Worm (Caenorhabditis elegans) whole organism, young adult: Measurements from ENCODE around the gene F14F8.14.

Experiments
- B0261.1 ChIP-seq: sonication (generic microtip); optimal IDR thresholded peaks from 2 replicates; lab custom pipeline; 2016; ENCODE audit warnings: mild to moderate bottlenecking, missing genetic modification characterization, moderate library complexity, missing compliant biosample characterization
- D2030.7 ChIP-seq: fragments of 200-800 bp; sonication (Bioruptor generic); IDR thresholded peaks from 2 replicates; pipeline ENCODE4 v1.3.6; 2022; ENCODE audit warnings: missing genetic modification reagents, missing genetic modification characterization, missing compliant biosample characterization
- F10E7.11 ChIP-seq: sonication (generic microtip); optimal IDR thresholded peaks from 2 replicates; lab custom pipeline; 2017; ENCODE audit warnings: mild to moderate bottlenecking, missing genetic modification characterization, moderate library complexity, missing compliant biosample characterization
- F23B12.7 ChIP-seq: sonication (generic microtip); optimal IDR thresholded peaks from 2 replicates; lab custom pipeline; 2017; ENCODE audit warnings: missing genetic modification characterization, mild to moderate bottlenecking, missing compliant biosample characterization, antibody characterized with exemption, moderate library complexity; ENCODE audit not compliant: insufficient read depth
- F39B2.1 ChIP-seq: fragments of 200-800 bp; sonication (Bioruptor generic); IDR thresholded peaks from 2 replicates; pipeline ENCODE4 v1.3.6; 2022; ENCODE audit warnings: missing genetic modification reagents, missing genetic modification characterization, missing compliant biosample characterization
- F52B5.7 ChIP-seq: sonication (generic microtip); optimal IDR thresholded peaks from 2 replicates; lab custom pipeline; 2016; ENCODE audit warnings: mild to moderate bottlenecking, missing genetic modification characterization, missing compliant biosample characterization
- T07F8.4 ChIP-seq: sonication (generic microtip); optimal IDR thresholded peaks from 2 replicates; lab custom pipeline; 2016; ENCODE audit warnings: mild to moderate bottlenecking, missing genetic modification characterization, moderate library complexity, missing compliant biosample characterization
- T26A5.8 ChIP-seq: sonication (generic microtip); optimal IDR thresholded peaks from 2 replicates; lab custom pipeline; 2016; ENCODE audit warnings: missing genetic modification characterization, missing compliant biosample characterization
- Y53F4B.3 ChIP-seq: fragments of 200-800 bp; sonication (Bioruptor generic); IDR thresholded peaks from 2 replicates; pipeline ENCODE4 v1.3.6; 2022; ENCODE audit warnings: missing genetic modification reagents, missing genetic modification characterization, missing compliant biosample characterization
- Y53G8AR.9 ChIP-seq: fragments of 200-800 bp; sonication (Bioruptor generic); conservative IDR thresholded peaks from 2 replicates; pipeline ENCODE4 v1.3.6; 2022; ENCODE audit warnings: missing genetic modification reagents, missing genetic modification characterization, missing compliant biosample characterization
- Y95B8A.8 ChIP-seq: fragments of 200-800 bp; sonication (Bioruptor generic); IDR thresholded peaks from 2 replicates; pipeline ENCODE4 v1.3.6; 2022; ENCODE audit warnings: missing genetic modification reagents, missing genetic modification characterization, missing compliant biosample characterization
- aptf-3 ChIP-seq: fragments of 200-800 bp; sonication (Bioruptor generic); IDR thresholded peaks from 2 replicates; pipeline ENCODE4 v1.3.6; 2022; ENCODE audit warnings: missing genetic modification characterization, missing compliant biosample characterization
- atf-7 ChIP-seq: sonication (generic microtip); optimal IDR thresholded peaks from 2 replicates; lab custom pipeline; 2017; ENCODE audit warnings: mild to moderate bottlenecking, missing genetic modification characterization, missing compliant biosample characterization
- attf-3 ChIP-seq: fragments of 200-800 bp; sonication (Bioruptor generic); conservative IDR thresholded peaks from 2 replicates; pipeline ENCODE4 v1.3.6; 2022; ENCODE audit warnings: missing genetic modification reagents, missing genetic modification characterization, missing compliant biosample characterization
- attf-6 ChIP-seq: fragments of 200-800 bp; sonication (Bioruptor generic); IDR thresholded peaks from 2 replicates; pipeline ENCODE4 v1.3.6; 2022; ENCODE audit warnings: missing genetic modification reagents, missing genetic modification characterization, missing compliant biosample characterization
- bed-1 ChIP-seq: fragments of 200-800 bp; sonication (Bioruptor generic); IDR thresholded peaks from 2 replicates; pipeline ENCODE4 v1.3.6; 2022; ENCODE audit warnings: missing genetic modification reagents, missing genetic modification characterization, missing compliant biosample characterization
- cebp-1 ChIP-seq, 2 experiments: fragments of 200-800 bp in 1 of 2; sonication (Bioruptor generic) in 1 of 2; sonication (generic microtip) in 1 of 2; IDR thresholded peaks in 1 of 2; optimal IDR thresholded peaks in 1 of 2; 2 replicates each; pipeline versions ENCODE4 v1.3.6 to Lab custom; 2017 to 2022; ENCODE audit warnings: missing compliant biosample characterization in 2 of 2, missing genetic modification characterization in 2 of 2, mild to moderate bottlenecking in 1 of 2, missing genetic modification reagents in 1 of 2, moderate library complexity in 1 of 2
- ceh-79 ChIP-seq: sonication (generic microtip); optimal IDR thresholded peaks from 2 replicates; lab custom pipeline; 2017; ENCODE audit warnings: mild to moderate bottlenecking, missing genetic modification characterization, missing compliant biosample characterization
- die-1 ChIP-seq: sonication (generic microtip); optimal IDR thresholded peaks from 2 replicates; lab custom pipeline; 2016; ENCODE audit warnings: missing genotype, mild to moderate bottlenecking, missing genetic modification characterization, missing compliant biosample characterization
- him-1 ChIP-seq: sonication (generic microtip); optimal IDR thresholded peaks from 2 replicates; lab custom pipeline; 2016; ENCODE audit warnings: missing genotype, missing genetic modification reagents, missing genetic modification characterization, missing compliant biosample characterization
- hlh-12 ChIP-seq: sonication (generic microtip); optimal IDR thresholded peaks from 2 replicates; lab custom pipeline; 2016; ENCODE audit warnings: missing genetic modification characterization, missing compliant biosample characterization
- hmg-1.2 ChIP-seq: fragments of 200-800 bp; sonication (Bioruptor generic); IDR thresholded peaks from 2 replicates; pipeline ENCODE4 v1.3.6; 2022; ENCODE audit warnings: missing genetic modification reagents, missing genetic modification characterization, missing compliant biosample characterization
- hrde-1 ChIP-seq: sonication (generic microtip); optimal IDR thresholded peaks from 2 replicates; lab custom pipeline; 2016; ENCODE audit warnings: missing genetic modification characterization, mild to moderate bottlenecking, missing compliant biosample characterization, moderate library complexity, missing genotype, missing genetic modification reagents, borderline replicate concordance
- lin-26 ChIP-seq: fragments of 200-800 bp; sonication (Bioruptor generic); IDR thresholded peaks from 2 replicates; pipeline ENCODE4 v1.3.6; 2022; ENCODE audit warnings: missing genetic modification reagents, missing genetic modification characterization, missing compliant biosample characterization
- lin-35 ChIP-seq, 3 experiments: fragments of 150-350 bp in 2 of 3; sonication (generic microtip) in 1 of 3; optimal IDR thresholded peaks; 2 replicates each; lab custom pipeline; 2014 to 2018; ENCODE audit warnings: missing biosample characterization in 3 of 3, missing genetic modification characterization in 3 of 3, missing genetic modification reagents in 3 of 3
- lin-40 ChIP-seq: sonication (generic microtip); optimal IDR thresholded peaks from 2 replicates; lab custom pipeline; 2016; ENCODE audit warnings: missing genetic modification characterization, mild to moderate bottlenecking, missing compliant biosample characterization, missing genotype, missing genetic modification reagents
- lin-54 ChIP-seq: fragments of 200-800 bp; sonication (Bioruptor generic); optimal IDR thresholded peaks from 2 replicates; lab custom pipeline; 2018; ENCODE audit warnings: mild to moderate bottlenecking, missing genetic modification characterization, missing compliant biosample characterization
- lir-1 ChIP-seq: fragments of 200-800 bp; sonication (Bioruptor generic); conservative IDR thresholded peaks from 2 replicates; pipeline ENCODE4 v1.3.6; 2022; ENCODE audit warnings: missing genetic modification reagents, missing genetic modification characterization, missing compliant biosample characterization
- lsy-27 ChIP-seq: sonication (generic microtip); optimal IDR thresholded peaks from 2 replicates; lab custom pipeline; 2017; ENCODE audit warnings: missing genetic modification characterization, mild to moderate bottlenecking, missing compliant biosample characterization, antibody characterized with exemption, missing genotype, borderline replicate concordance; ENCODE audit not compliant: insufficient read depth
- nfya-1 ChIP-seq: sonication (generic microtip); optimal IDR thresholded peaks from 2 replicates; lab custom pipeline; 2017; ENCODE audit warnings: antibody characterized with exemption, missing compliant biosample characterization, missing genetic modification characterization, borderline replicate concordance; ENCODE audit not compliant: insufficient read depth
- nhr-179 ChIP-seq: sonication (generic microtip); optimal IDR thresholded peaks from 2 replicates; lab custom pipeline; 2016; ENCODE audit warnings: mild to moderate bottlenecking, missing genetic modification characterization, missing compliant biosample characterization
- nhr-90 ChIP-seq: sonication (generic microtip); optimal IDR thresholded peaks from 2 replicates; lab custom pipeline; 2016; ENCODE audit warnings: missing genotype, mild to moderate bottlenecking, missing genetic modification characterization, missing compliant biosample characterization
- rpc-1 ChIP-seq, 2 experiments: fragments of 150-350 bp in 1 of 2; sonication (generic microtip) in 1 of 2; optimal IDR thresholded peaks; 2 replicates each; lab custom pipeline; 2014 to 2018; ENCODE audit warnings: missing biosample characterization in 1 of 2, missing genetic modification characterization in 1 of 2, missing genetic modification reagents in 1 of 2, missing genotype in 1 of 2
- sdz-38 ChIP-seq: sonication (generic microtip); optimal IDR thresholded peaks from 2 replicates; lab custom pipeline; 2016; ENCODE audit warnings: missing genotype, missing genetic modification characterization, missing compliant biosample characterization
- snpc-1.1 ChIP-seq: sonication (generic microtip); optimal IDR thresholded peaks from 2 replicates; lab custom pipeline; 2017; ENCODE audit warnings: missing genetic modification characterization, mild to moderate bottlenecking, missing compliant biosample characterization, antibody characterized with exemption, moderate library complexity, missing genotype, missing genetic modification reagents; ENCODE audit not compliant: insufficient read depth
- snpc-3.4 ChIP-seq: sonication (generic microtip); optimal IDR thresholded peaks from 2 replicates; lab custom pipeline; 2017; ENCODE audit warnings: missing genetic modification characterization, mild to moderate bottlenecking, missing compliant biosample characterization, antibody characterized with exemption, moderate library complexity, missing genotype, missing genetic modification reagents
- snpc-4 ChIP-seq, 5 experiments: fragments of 150-350 bp in 1 of 5; sonication (generic microtip) in 4 of 5; optimal IDR thresholded peaks; 2 replicates each; lab custom pipeline; 2014 to 2018; ENCODE audit warnings: missing genetic modification characterization in 5 of 5, missing biosample characterization in 3 of 5, antibody characterized with exemption in 2 of 5, mild to moderate bottlenecking in 2 of 5, missing compliant biosample characterization in 2 of 5, missing genotype in 2 of 5, moderate library complexity in 2 of 5, missing genetic modification reagents in 1 of 5
- sptf-2 ChIP-seq: fragments of 200-800 bp; sonication (Bioruptor generic); optimal IDR thresholded peaks from 2 replicates; lab custom pipeline; 2018; ENCODE audit warnings: mild to moderate bottlenecking, missing genetic modification characterization, missing compliant biosample characterization
- tbp1 ChIP-seq: fragments of 200-800 bp; sonication (Bioruptor generic); optimal IDR thresholded peaks from 2 replicates; lab custom pipeline; 2018; ENCODE audit warnings: mild to moderate bottlenecking, missing genetic modification characterization, missing compliant biosample characterization
- unc-62 ChIP-seq: fragments of 150-350 bp; optimal IDR thresholded peaks from 2 replicates; lab custom pipeline; 2014; ENCODE audit warnings: missing biosample characterization, missing genetic modification reagents, missing genetic modification characterization
- xnd-1 ChIP-seq: sonication (generic microtip); optimal IDR thresholded peaks from 2 replicates; lab custom pipeline; 2016; ENCODE audit warnings: missing genotype, missing genetic modification reagents, missing genetic modification characterization, missing compliant biosample characterization
- ztf-18 ChIP-seq: sonication (generic microtip); optimal IDR thresholded peaks from 2 replicates; lab custom pipeline; 2016; ENCODE audit warnings: missing genotype, mild to moderate bottlenecking, missing genetic modification characterization, missing compliant biosample characterization
- ztf-25 ChIP-seq: fragments of 200-800 bp; sonication (Bioruptor generic); IDR thresholded peaks from 2 replicates; pipeline ENCODE4 v1.3.6; 2022; ENCODE audit warnings: missing genetic modification reagents, missing genetic modification characterization, missing compliant biosample characterization

The F14F8.14 gene

ce11 chrV:16646372-16646771 is 20.2 kb downstream of the F14F8.14 start, which contains the start of gene W06G6.9:
TSS of gene W06G6.9 (minus strand) at chrV:16646472.
- no peak for TF ChIP-seq hrde-1
- TF ChIP-seq F23B12.7 (tag; lab: Kevin White, UChicago) = no peak
- no peak for TF ChIP-seq nfya-1
- TF ChIP-seq F10E7.11 (tag; lab: Kevin White, UChicago) = no peak
- no peak for TF ChIP-seq sdz-38 (tag; lab: Kevin White, UChicago)
- no peak for TF ChIP-seq snpc-3.4 (tag; lab: Kevin White, UChicago)
- no peak for TF ChIP-seq cebp-1 (GFP tag; IDR thresholded peaks at IDR 0.05; lab: Robert Waterston, UW)
- TF ChIP-seq cebp-1 (tag; optimal IDR thresholded peaks at IDR 0.05; lab: Kevin White, UChicago) = no peak
- TF ChIP-seq bed-1 (GFP tag; lab: Robert Waterston, UW) = no peak
- TF ChIP-seq T26A5.8 = no peak
- TF ChIP-seq attf-3 (GFP tag; lab: Robert Waterston, UW) = no peak
- TF ChIP-seq sptf-2 = no peak
- TF ChIP-seq ztf-25 (GFP tag; lab: Robert Waterston, UW) = no peak
- TF ChIP-seq lin-54 = no peak
- TF ChIP-seq ceh-79 (tag; lab: Kevin White, UChicago) = no peak
- TF ChIP-seq T07F8.4 (tag; lab: Kevin White, UChicago) = no peak
- no peak for TF ChIP-seq lir-1 (GFP tag; lab: Robert Waterston, UW)
- no peak for TF ChIP-seq lin-40 (tag; lab: Kevin White, UChicago)
- TF ChIP-seq Y53F4B.3 (GFP tag; lab: Robert Waterston, UW) = no peak

ce11 chrV:16645201-16645940 is 21.2 kb downstream of the F14F8.14 start, which contains the start of gene W06G6.17:
TSS of gene W06G6.17 (minus strand) at chrV:16645251.
- TF ChIP-seq hlh-12 (no peak), snpc-1.1 (tag; lab: Kevin White, UChicago) (peak; percentile 56), ztf-18 (peak; percentile 20), Y95B8A.8 (no peak), xnd-1 (tag; lab: Kevin White, UChicago) (no peak), attf-6 (GFP tag; lab: Robert Waterston, UW) (peak; percentile 72; the same call in 1 of the 2 replicates), rpc-1 (optimal IDR thresholded peaks at IDR 0.05; lab: Kevin White, UChicago) (peak; percentile 63), rpc-1 (tag; optimal IDR thresholded peaks at IDR 0.05; lab: Kevin White, UChicago) (peak; percentile 78), unc-62 (GFP tag; lab: Kevin White, UChicago) (no peak), nhr-179 (tag; lab: Kevin White, UChicago) (no peak), snpc-4 (GFP tag; optimal IDR thresholded peaks at IDR 0.05; lab: Kevin White, UChicago) (peak; percentile 15), snpc-4 (tag; optimal IDR thresholded peaks at IDR 0.05; lab: Kevin White, UChicago) (peak in 3 of 4 experiments; percentile 42 to 86 (median 79)), B0261.1 (tag; lab: Kevin White, UChicago) (peak; percentile 64), nhr-90 (tag; lab: Kevin White, UChicago) (peak; percentile 48), aptf-3 (no peak), F39B2.1 (GFP tag; lab: Robert Waterston, UW) (no peak), D2030.7 (GFP tag; lab: Robert Waterston, UW) (no peak), ztf-25 (GFP tag; lab: Robert Waterston, UW) (0 out of 2 replicates have a peak, but pooled peaks have one; percentile 20), lsy-27 (tag; lab: Kevin White, UChicago) (no peak), F52B5.7 (tag; lab: Kevin White, UChicago) (no peak), tbp1 (GFP tag; lab: Kevin White, UChicago) (peak; percentile 86), hmg-1.2 (GFP tag; lab: Robert Waterston, UW) (peak; percentile 33; the same call in 1 of the 2 replicates), Y53G8AR.9 (GFP tag; lab: Robert Waterston, UW) (no peak), lin-26 (GFP tag; lab: Robert Waterston, UW) (peak; percentile 62; the same call in 1 of the 2 replicates), lin-35 (GFP tag; optimal IDR thresholded peaks at IDR 0.05; lab: Kevin White, UChicago) (no peak), atf-7 (tag; lab: Kevin White, UChicago) (no peak), attf-3 (GFP tag; lab: Robert Waterston, UW) (no peak), ceh-79 (tag; lab: Kevin White, UChicago) (no peak), him-1 (peak; percentile 56), die-1 (peak; percentile 56)
